Worm (Caenorhabditis elegans) whole organism, early embryonic: ENCODE results near the gene tpra-1.

Experiments
- ama-1 ChIP-seq: fragments of 150-350 bp; optimal IDR thresholded peaks from 2 replicates; lab custom pipeline; 2014
- flt-1 ChIP-seq: fragments of 200-800 bp; sonication (Bioruptor generic); IDR thresholded peaks from 2 replicates; pipeline ENCODE4 v1.3.6; 2022; ENCODE audit warnings: missing genetic modification characterization, missing compliant biosample characterization
- sea-1 ChIP-seq: fragments of 200-800 bp; sonication (Bioruptor generic); conservative IDR thresholded peaks from 2 replicates; pipeline ENCODE4 v1.3.6; 2022; ENCODE audit warnings: missing genetic modification characterization, missing compliant biosample characterization
- tbx-11 ChIP-seq: fragments of 200-800 bp; sonication (Bioruptor generic); IDR thresholded peaks from 2 replicates; pipeline ENCODE4 v1.3.6; 2022; ENCODE audit warnings: missing genetic modification characterization, missing compliant biosample characterization

ce11 chrIV:8925990-8926389, 30.3 kb upstream of the tpra-1 start, which contains the start of the genes D1046.2 and cfim-2:
- TF ChIP-seq ama-1 (lab: Kevin White, UChicago) (no peak), tbx-11 (no peak), sea-1 (no peak), flt-1 (GFP tag; lab: Robert Waterston, UW) (no peak)
